Fruit fly (Drosophila melanogaster) whole organism, embryonic: ENCODE results near the gene Lasp.
A peak's percentile ranks its signal among the peaks of the same experiment; 100 is the strongest.

Source experiments
- Blimp-1 ChIP-seq: fragments of 200-800 bp; sonication (Bioruptor generic); optimal IDR thresholded peaks from 3 replicates; lab custom pipeline; 2018; ENCODE audit warnings: missing biosample characterization, missing genetic modification characterization, mild to moderate bottlenecking, moderate library complexity, missing genetic modification reagents
- C15 ChIP-seq: fragments of 200-800 bp; sonication (Bioruptor generic); IDR thresholded peaks from 3 replicates; pipeline ENCODE4 v1.3.6; 2022; ENCODE audit warnings: missing biosample characterization, missing genetic modification characterization
- CG10654 ChIP-seq: fragments of 200-800 bp; sonication (Bioruptor generic); optimal IDR thresholded peaks from 2 replicates; lab custom pipeline; 2016; ENCODE audit warnings: missing biosample characterization, missing genetic modification characterization
- CG10979 ChIP-seq: fragments of 200-800 bp; sonication (Bioruptor generic); optimal IDR thresholded peaks from 2 replicates; lab custom pipeline; 2018; ENCODE audit warnings: missing biosample characterization, mild to moderate bottlenecking, missing genetic modification characterization, moderate library complexity
- CG12744 ChIP-seq: fragments of 200-800 bp; sonication (Bioruptor generic); optimal IDR thresholded peaks from 2 replicates; lab custom pipeline; 2016; ENCODE audit warnings: missing biosample characterization, missing genetic modification characterization
- CG14667 ChIP-seq: fragments of 200-800 bp; sonication (Bioruptor generic); IDR thresholded peaks from 2 replicates; pipeline ENCODE4 v1.3.6; 2022; ENCODE audit warnings: missing biosample characterization, missing genetic modification characterization
- CG1603 ChIP-seq: fragments of 200-800 bp; sonication (Bioruptor generic); optimal IDR thresholded peaks from 2 replicates; lab custom pipeline; 2019; ENCODE audit warnings: missing biosample characterization, mild to moderate bottlenecking, missing genetic modification characterization, moderate library complexity
- CG18011 ChIP-seq: fragments of 200-800 bp; sonication (Bioruptor generic); optimal IDR thresholded peaks from 2 replicates; lab custom pipeline; 2017; ENCODE audit warnings: missing biosample characterization, missing genetic modification characterization, mild to moderate bottlenecking, moderate library complexity, missing genotype
- CG18262 ChIP-seq: fragments of 200-800 bp; optimal IDR thresholded peaks from 3 replicates; lab custom pipeline; 2019; ENCODE audit warnings: missing biosample characterization, mild to moderate bottlenecking, missing genetic modification characterization, moderate library complexity
- CG18599 ChIP-seq: fragments of 200-800 bp; sonication (Bioruptor generic); optimal IDR thresholded peaks from 3 replicates; lab custom pipeline; 2017; ENCODE audit warnings: missing biosample characterization, missing genetic modification characterization, mild to moderate bottlenecking, moderate library complexity, missing genetic modification reagents
- CG18764 ChIP-seq: fragments of 200-800 bp; sonication (Bioruptor generic); optimal IDR thresholded peaks from 3 replicates; lab custom pipeline; 2016; ENCODE audit warnings: missing biosample characterization, missing genetic modification characterization
- CG3281 ChIP-seq: fragments of 200-800 bp; sonication (Bioruptor generic); optimal IDR thresholded peaks from 3 replicates; lab custom pipeline; 2017; ENCODE audit warnings: missing biosample characterization, mild to moderate bottlenecking, missing genetic modification characterization
- CG4424 ChIP-seq: fragments of 200-800 bp; sonication (Bioruptor generic); optimal IDR thresholded peaks from 3 replicates; lab custom pipeline; 2016; ENCODE audit warnings: missing biosample characterization, missing genetic modification characterization
- CG4730 ChIP-seq: fragments of 200-800 bp; sonication (Bioruptor generic); IDR thresholded peaks from 2 replicates; pipeline ENCODE4 v1.3.6; 2022; ENCODE audit warnings: missing biosample characterization, missing genetic modification characterization
- CG4854 ChIP-seq: fragments of 200-800 bp; sonication (Bioruptor generic); optimal IDR thresholded peaks from 2 replicates; lab custom pipeline; 2016; ENCODE audit warnings: missing biosample characterization, missing genetic modification characterization, inconsistent platforms
- CG6254 ChIP-seq: fragments of 200-800 bp; sonication (Bioruptor generic); optimal IDR thresholded peaks from 3 replicates; lab custom pipeline; 2017; ENCODE audit warnings: mild to moderate bottlenecking, missing biosample characterization, missing genetic modification reagents, missing genetic modification characterization
- CG6272 ChIP-seq: fragments of 200-800 bp; sonication (Bioruptor generic); IDR thresholded peaks from 2 replicates; pipeline ENCODE4 v1.3.6; 2022; ENCODE audit warnings: missing biosample characterization, missing genetic modification characterization
- CG6689 ChIP-seq: fragments of 200-800 bp; sonication (Bioruptor generic); IDR thresholded peaks from 2 replicates; pipeline ENCODE4 v1.3.6; 2022; ENCODE audit warnings: missing biosample characterization, missing genetic modification characterization
- CG7357 ChIP-seq: fragments of 200-800 bp; sonication (Bioruptor generic); IDR thresholded peaks from 3 replicates; pipeline ENCODE4 v1.3.6; 2022; ENCODE audit warnings: missing biosample characterization, missing genetic modification characterization
- CG8089 ChIP-seq: fragments of 200-800 bp; sonication (Bioruptor generic); optimal IDR thresholded peaks from 3 replicates; lab custom pipeline; 2016; ENCODE audit warnings: missing biosample characterization, missing genetic modification characterization
- D ChIP-seq, 2 experiments: fragments of 200-800 bp in 1 of 2; fragments of >200 bp in 1 of 2; sonication (Bioruptor generic) in 1 of 2; optimal IDR thresholded peaks; 2 replicates in 1 of 2; 3 replicates in 1 of 2; lab custom pipeline; 2017; ENCODE audit warnings: mild to moderate bottlenecking in 1 of 2, missing biosample characterization in 1 of 2, missing genetic modification characterization in 1 of 2, missing genetic modification reagents in 1 of 2
- Ets65A ChIP-seq: fragments of 200-800 bp; sonication (Bioruptor generic); peaks from one replicate; lab custom pipeline; 2016; ENCODE audit warnings: missing biosample characterization, missing genetic modification characterization
- HmgZ ChIP-seq: fragments of 200-800 bp; sonication (Bioruptor generic); optimal IDR thresholded peaks from 2 replicates; lab custom pipeline; 2018; ENCODE audit warnings: missing biosample characterization, mild to moderate bottlenecking, missing genetic modification characterization
- Hr51 ChIP-seq, 2 experiments: fragments of 200-800 bp; sonication (Bioruptor generic); optimal IDR thresholded peaks; 2 replicates in 1 of 2; 3 replicates in 1 of 2; lab custom pipeline; 2016 to 2018; ENCODE audit warnings: missing biosample characterization in 2 of 2, missing genetic modification characterization in 2 of 2, mild to moderate bottlenecking in 1 of 2, moderate library complexity in 1 of 2
- Meics ChIP-seq: fragments of 200-800 bp; sonication (Bioruptor generic); optimal IDR thresholded peaks from 2 replicates; lab custom pipeline; 2017; ENCODE audit warnings: missing biosample characterization, mild to moderate bottlenecking, missing genetic modification characterization
- Stat92E ChIP-seq, 3 experiments: fragments of >200 bp in 2 of 3; fragments of 200-800 bp in 1 of 3; sonication (Bioruptor generic) in 1 of 3; optimal IDR thresholded peaks; 2 replicates each; lab custom pipeline; 2017 to 2019; ENCODE audit warnings: missing biosample characterization in 3 of 3, missing genetic modification characterization in 3 of 3, mild to moderate bottlenecking in 1 of 3, moderate library complexity in 1 of 3
- Xrp1 ChIP-seq: fragments of 200-800 bp; sonication (Bioruptor generic); IDR thresholded peaks from 2 replicates; pipeline ENCODE4 v1.3.6; 2022; ENCODE audit warnings: missing biosample characterization, missing genetic modification characterization
- ara ChIP-seq: fragments of 200-800 bp; sonication (Bioruptor generic); IDR thresholded peaks from 2 replicates; pipeline ENCODE4 v1.3.6; 2022; ENCODE audit warnings: missing biosample characterization, missing genetic modification characterization
- bab2 ChIP-seq: fragments of 200-800 bp; sonication (Bioruptor generic); optimal IDR thresholded peaks from 2 replicates; lab custom pipeline; 2016; ENCODE audit warnings: missing biosample characterization, missing genetic modification characterization
- bcd ChIP-seq: fragments of 200-800 bp; sonication (Bioruptor generic); optimal IDR thresholded peaks from 2 replicates; lab custom pipeline; 2017; ENCODE audit warnings: missing biosample characterization, mild to moderate bottlenecking, missing genetic modification characterization
- bsh ChIP-seq, 2 experiments: fragments of 200-800 bp; sonication (Bioruptor generic); optimal IDR thresholded peaks; 2 replicates each; lab custom pipeline; 2017 to 2018; ENCODE audit warnings: mild to moderate bottlenecking in 2 of 2, missing biosample characterization in 2 of 2, missing genetic modification characterization in 2 of 2, moderate library complexity in 1 of 2
- chm ChIP-seq: fragments of 200-800 bp; sonication (Bioruptor generic); IDR thresholded peaks from 2 replicates; pipeline ENCODE4 v1.3.6; 2022; ENCODE audit warnings: missing biosample characterization, missing genetic modification characterization
- crc ChIP-seq: fragments of 200-800 bp; sonication (Bioruptor generic); optimal IDR thresholded peaks from 2 replicates; lab custom pipeline; 2016; ENCODE audit warnings: missing biosample characterization, missing genetic modification characterization
- crp ChIP-seq, 2 experiments: fragments of 200-800 bp; sonication (Bioruptor generic); optimal IDR thresholded peaks; 2 replicates in 1 of 2; 3 replicates in 1 of 2; lab custom pipeline; 2017; ENCODE audit warnings: missing biosample characterization in 2 of 2, missing genetic modification characterization in 2 of 2, mild to moderate bottlenecking in 1 of 2, moderate library complexity in 1 of 2
- dm ChIP-seq: fragments of 200-800 bp; sonication (Bioruptor generic); optimal IDR thresholded peaks from 3 replicates; lab custom pipeline; 2016; ENCODE audit warnings: missing biosample characterization, missing genetic modification characterization
- fd64A ChIP-seq: fragments of 200-800 bp; sonication (Bioruptor generic); optimal IDR thresholded peaks from 3 replicates; lab custom pipeline; 2018; ENCODE audit warnings: missing biosample characterization, mild to moderate bottlenecking, missing genetic modification characterization
- ftz-f1 ChIP-seq: fragments of 200-800 bp; sonication (Bioruptor generic); optimal IDR thresholded peaks from 2 replicates; lab custom pipeline; 2016; ENCODE audit warnings: missing biosample characterization, missing genetic modification characterization
- jigr1 ChIP-seq: fragments of 200-800 bp; sonication (Bioruptor generic); IDR thresholded peaks from 3 replicates; pipeline ENCODE4 v1.3.6; 2022; ENCODE audit warnings: missing biosample characterization, missing genetic modification characterization
- klu ChIP-seq: fragments of 200-800 bp; sonication (Bioruptor generic); IDR thresholded peaks from 2 replicates; pipeline ENCODE4 v1.3.6; 2022; ENCODE audit warnings: missing biosample characterization, missing genetic modification characterization
- nau ChIP-seq: fragments of 200-800 bp; sonication (Bioruptor generic); optimal IDR thresholded peaks from 3 replicates; lab custom pipeline; 2017; ENCODE audit warnings: missing biosample characterization, mild to moderate bottlenecking, missing genetic modification characterization, missing genetic modification reagents
- nom ChIP-seq: fragments of 200-800 bp; sonication (Bioruptor generic); optimal IDR thresholded peaks from 2 replicates; lab custom pipeline; 2017; ENCODE audit warnings: missing biosample characterization, missing genetic modification characterization, mild to moderate bottlenecking, moderate library complexity, missing genetic modification reagents
- sd ChIP-seq: fragments of 200-800 bp; sonication (Bioruptor generic); optimal IDR thresholded peaks from 3 replicates; lab custom pipeline; 2018; ENCODE audit warnings: missing biosample characterization, mild to moderate bottlenecking, missing genetic modification characterization, moderate library complexity
- sens ChIP-seq: fragments of 200-800 bp; sonication (Bioruptor generic); peaks from one replicate; lab custom pipeline; 2016; ENCODE audit warnings: missing biosample characterization, missing genetic modification characterization
- slou ChIP-seq: fragments of 200-800 bp; sonication (Bioruptor generic); optimal IDR thresholded peaks from 3 replicates; lab custom pipeline; 2016; ENCODE audit warnings: missing biosample characterization, missing genetic modification characterization
- sob ChIP-seq: fragments of 200-800 bp; sonication (Bioruptor generic); IDR thresholded peaks from 2 replicates; pipeline ENCODE4 v1.3.6; 2022; ENCODE audit warnings: missing biosample characterization, missing genetic modification characterization
- usp ChIP-seq: fragments of >200 bp; optimal IDR thresholded peaks from 2 replicates; lab custom pipeline; 2017; ENCODE audit warnings: missing biosample characterization, missing genetic modification characterization

Gene Lasp

dm6 chr3L:16752402-16753096 is 41.1 kb upstream of the Lasp start (continued):
- TF ChIP-seq Stat92E (GFP tag; optimal IDR thresholded peaks at IDR 0.05; lab: Kevin White, UChicago) (no peak), crc (GFP tag; lab: Kevin White, UChicago) (no peak), HmgZ (no peak), CG10979 (peak; percentile 32), fd64A (GFP tag; lab: Kevin White, UChicago) (no peak), Hr51 (GFP tag; optimal IDR thresholded peaks at IDR 0.05; lab: Kevin White, UChicago) (no peak), klu (GFP tag; lab: Robert Waterston, UW) (no peak), D (optimal IDR thresholded peaks at IDR 0.05; lab: Kevin White, UChicago) (no peak), D (GFP tag; optimal IDR thresholded peaks at IDR 0.05; lab: Kevin White, UChicago) (peak; percentile 11), sens (GFP tag; lab: Kevin White, UChicago) (peak; percentile 79), sd (no peak), CG12744 (GFP tag; lab: Kevin White, UChicago) (no peak), C15 (GFP tag; lab: Robert Waterston, UW) (no peak), jigr1 (GFP tag; lab: Robert Waterston, UW) (no peak), ara (no peak), CG1603 (peak; percentile 2), Meics (GFP tag; lab: Kevin White, UChicago) (no peak), bsh (GFP tag; optimal IDR thresholded peaks at IDR 0.05; lab: Kevin White, UChicago) (peak in 1 of 2 experiments; percentile 24), CG14667 (GFP tag; lab: Robert Waterston, UW) (no peak), bcd (GFP tag; lab: Kevin White, UChicago) (no peak), sob (GFP tag; lab: Robert Waterston, UW) (no peak), CG18011 (GFP tag; lab: Kevin White, UChicago) (no peak), CG3281 (GFP tag; lab: Kevin White, UChicago) (no peak), bab2 (GFP tag; lab: Kevin White, UChicago) (no peak), CG18599 (no peak), Xrp1 (GFP tag; lab: Robert Waterston, UW) (peak; percentile 24; the same call in 1 of the 2 replicates), ftz-f1 (GFP tag; lab: Kevin White, UChicago) (no peak), slou (no peak), crp (GFP tag; optimal IDR thresholded peaks at IDR 0.05; lab: Kevin White, UChicago) (no peak), dm (GFP tag; lab: Kevin White, UChicago) (no peak), Blimp-1 (GFP tag; lab: Kevin White, UChicago) (no peak), CG6254 (no peak), CG4424 (no peak), CG4854 (no peak), CG6689 (GFP tag; lab: Robert Waterston, UW) (no peak), nom (GFP tag; lab: Kevin White, UChicago) (peak; percentile 84), usp (no peak), nau (GFP tag; lab: Kevin White, UChicago) (no peak), chm (GFP tag; lab: Robert Waterston, UW) (no peak), CG18262 (tag; lab: Kevin White, UChicago) (peak; percentile 12), CG8089 (GFP tag; lab: Kevin White, UChicago) (no peak), CG6272 (GFP tag; lab: Robert Waterston, UW) (no peak), CG4730 (GFP tag; lab: Robert Waterston, UW) (no peak), CG7357 (GFP tag; lab: Robert Waterston, UW) (no peak), CG18764 (GFP tag; lab: Kevin White, UChicago) (no peak), CG10654 (no peak), Ets65A (GFP tag; lab: Kevin White, UChicago) (peak; percentile 26)
